Worm (Caenorhabditis elegans) whole organism, early embryonic: ENCODE measurements around the gene maoc-1.

ENCODE experiments used
- B0310.2 ChIP-seq: sonication (generic microtip); optimal IDR thresholded peaks from 2 replicates; lab custom pipeline; 2016; ENCODE audit warnings: mild to moderate bottlenecking, missing genetic modification characterization, missing compliant biosample characterization
- F13C5.2 ChIP-seq: sonication (generic microtip); optimal IDR thresholded peaks from 2 replicates; lab custom pipeline; 2017; ENCODE audit warnings: mild to moderate bottlenecking, missing genetic modification characterization, inconsistent platforms, missing compliant biosample characterization
- aly-1 ChIP-seq: sonication (generic microtip); optimal IDR thresholded peaks from 2 replicates; lab custom pipeline; 2016; ENCODE audit warnings: missing genetic modification characterization, missing compliant biosample characterization
- ama-1 ChIP-seq: fragments of 150-350 bp; optimal IDR thresholded peaks from 2 replicates; lab custom pipeline; 2014
- ceh-36 ChIP-seq: sonication (generic microtip); optimal IDR thresholded peaks from 2 replicates; lab custom pipeline; 2016; ENCODE audit warnings: missing genetic modification characterization, inconsistent platforms, missing compliant biosample characterization
- ets-7 ChIP-seq: sonication (generic microtip); optimal IDR thresholded peaks from 2 replicates; lab custom pipeline; 2016; ENCODE audit warnings: missing genotype, missing genetic modification characterization, missing compliant biosample characterization
- flt-1 ChIP-seq: fragments of 200-800 bp; sonication (Bioruptor generic); IDR thresholded peaks from 2 replicates; pipeline ENCODE4 v1.3.6; 2022; ENCODE audit warnings: missing genetic modification characterization, missing compliant biosample characterization
- hmbx-1 ChIP-seq: sonication (generic microtip); optimal IDR thresholded peaks from 2 replicates; lab custom pipeline; 2016; ENCODE audit warnings: mild to moderate bottlenecking, missing genetic modification characterization, missing compliant biosample characterization
- pes-1 ChIP-seq: fragments of 200-800 bp; sonication (Bioruptor generic); IDR thresholded peaks from 2 replicates; pipeline ENCODE4 v1.3.6; 2022; ENCODE audit warnings: missing genetic modification reagents, missing genetic modification characterization, missing compliant biosample characterization
- tbx-11 ChIP-seq: fragments of 200-800 bp; sonication (Bioruptor generic); IDR thresholded peaks from 2 replicates; pipeline ENCODE4 v1.3.6; 2022; ENCODE audit warnings: missing genetic modification characterization, missing compliant biosample characterization
- tbx-37 ChIP-seq: fragments of 200-800 bp; sonication (Bioruptor generic); conservative IDR thresholded peaks from 2 replicates; pipeline ENCODE4 v1.3.6; 2022; ENCODE audit warnings: missing genetic modification reagents, missing genetic modification characterization, missing compliant biosample characterization

ce11 chrII:7232517-7232916 is 36.4 kb downstream of the maoc-1 start, which contains the start of gene ctsa-3.1:
- no peak for TF ChIP-seq pes-1 (GFP tag; lab: Robert Waterston, UW)
- TF ChIP-seq aly-1 (tag; lab: Kevin White, UChicago): no peak
- TF ChIP-seq ama-1 (lab: Kevin White, UChicago): no peak
- TF ChIP-seq ets-7 (tag; lab: Kevin White, UChicago): no peak
- no peak for TF ChIP-seq tbx-11 (GFP tag; lab: Robert Waterston, UW)
- TF ChIP-seq B0310.2 (tag; lab: Kevin White, UChicago): no peak
- TF ChIP-seq ceh-36: no peak
- TF ChIP-seq flt-1 (GFP tag; lab: Robert Waterston, UW): no peak
- TF ChIP-seq tbx-37 (GFP tag; lab: Robert Waterston, UW): no peak
- TF ChIP-seq hmbx-1: no peak
- no peak for TF ChIP-seq F13C5.2 (tag; lab: Kevin White, UChicago)
